Fruit fly (Drosophila melanogaster) whole organism, embryonic: ENCODE measurements around the gene pcm.

Experiments
- Atf-2 ChIP-seq: fragments of 200-800 bp; sonication (Bioruptor generic); optimal IDR thresholded peaks from 2 replicates; lab custom pipeline; 2016; ENCODE audit warnings: missing biosample characterization, missing genetic modification characterization
- CG10267 ChIP-seq: fragments of 200-800 bp; sonication (Bioruptor generic); optimal IDR thresholded peaks from 2 replicates; lab custom pipeline; 2018; ENCODE audit warnings: missing biosample characterization, mild to moderate bottlenecking, missing genetic modification characterization, moderate library complexity
- CG10321 ChIP-seq: fragments of 200-800 bp; sonication (Bioruptor generic); IDR thresholded peaks from 2 replicates; pipeline ENCODE4 v1.3.6; 2022; ENCODE audit warnings: missing biosample characterization, missing genetic modification characterization
- CG10431 ChIP-seq: fragments of 200-800 bp; sonication (Bioruptor generic); optimal IDR thresholded peaks from 3 replicates; lab custom pipeline; 2018; ENCODE audit warnings: missing biosample characterization, mild to moderate bottlenecking, missing genetic modification characterization
- CG13624 ChIP-seq: fragments of 200-800 bp; sonication (Bioruptor generic); optimal IDR thresholded peaks from 2 replicates; lab custom pipeline; 2016; ENCODE audit warnings: missing biosample characterization, missing genetic modification characterization
- CG13894 ChIP-seq: fragments of 200-800 bp; sonication (Bioruptor generic); optimal IDR thresholded peaks from 3 replicates; lab custom pipeline; 2018; ENCODE audit warnings: missing biosample characterization, mild to moderate bottlenecking, missing genetic modification characterization, moderate library complexity
- CG14710 ChIP-seq: fragments of 200-800 bp; sonication (Bioruptor generic); optimal IDR thresholded peaks from 3 replicates; lab custom pipeline; 2019; ENCODE audit warnings: missing biosample characterization, mild to moderate bottlenecking, missing genetic modification characterization, moderate library complexity
- CG15696 ChIP-seq: fragments of 200-800 bp; sonication (Bioruptor generic); optimal IDR thresholded peaks from 2 replicates; lab custom pipeline; 2019; ENCODE audit warnings: missing biosample characterization, mild to moderate bottlenecking, missing genetic modification characterization, moderate library complexity
- CG1602 ChIP-seq: fragments of 200-800 bp; sonication (Bioruptor generic); optimal IDR thresholded peaks from 3 replicates; lab custom pipeline; 2016; ENCODE audit warnings: missing biosample characterization, missing genetic modification characterization
- CG16813 ChIP-seq: fragments of 200-800 bp; sonication (Bioruptor generic); IDR thresholded peaks from 3 replicates; pipeline ENCODE4 v1.3.6; 2022; ENCODE audit warnings: missing biosample characterization, missing genetic modification characterization; ENCODE audit not compliant: partially characterized antibody
- CG2120 ChIP-seq: fragments of 200-800 bp; sonication (Bioruptor generic); optimal IDR thresholded peaks from 3 replicates; lab custom pipeline; 2016; ENCODE audit warnings: missing biosample characterization, missing genetic modification characterization
- CG4360 ChIP-seq: fragments of 200-800 bp; sonication (Bioruptor generic); IDR thresholded peaks from 2 replicates; pipeline ENCODE4 v1.3.6; 2022; ENCODE audit warnings: missing biosample characterization, missing genetic modification characterization
- CG43689 ChIP-seq: fragments of 200-800 bp; sonication (Bioruptor generic); IDR thresholded peaks from 2 replicates; pipeline ENCODE4 v1.3.6; 2022; ENCODE audit warnings: missing biosample characterization, missing genetic modification characterization
- CG4617 ChIP-seq: fragments of 200-800 bp; sonication (Bioruptor generic); optimal IDR thresholded peaks from 3 replicates; lab custom pipeline; 2016; ENCODE audit warnings: missing biosample characterization, missing genetic modification characterization, borderline replicate concordance
- CG7745 ChIP-seq: fragments of 200-800 bp; sonication (Bioruptor generic); optimal IDR thresholded peaks from 2 replicates; lab custom pipeline; 2018; ENCODE audit warnings: missing biosample characterization, mild to moderate bottlenecking, missing genetic modification characterization, moderate library complexity
- CG8388 ChIP-seq: fragments of 200-800 bp; sonication (Bioruptor generic); optimal IDR thresholded peaks from 2 replicates; lab custom pipeline; 2019; ENCODE audit warnings: missing biosample characterization, mild to moderate bottlenecking, missing genetic modification characterization, moderate library complexity
- CG9876 ChIP-seq: fragments of 200-800 bp; sonication (Bioruptor generic); optimal IDR thresholded peaks from 2 replicates; lab custom pipeline; 2016; ENCODE audit warnings: missing biosample characterization, missing genetic modification characterization
- D19B ChIP-seq: fragments of 200-800 bp; sonication (Bioruptor generic); optimal IDR thresholded peaks from 2 replicates; lab custom pipeline; 2017; ENCODE audit warnings: missing biosample characterization, mild to moderate bottlenecking, missing genetic modification characterization
- Dad ChIP-seq: fragments of 200-800 bp; sonication (Bioruptor generic); optimal IDR thresholded peaks from 3 replicates; lab custom pipeline; 2016; ENCODE audit warnings: missing biosample characterization, missing genetic modification characterization
- Dip3 ChIP-seq: fragments of 200-800 bp; sonication (Bioruptor generic); optimal IDR thresholded peaks from 3 replicates; lab custom pipeline; 2016; ENCODE audit warnings: missing biosample characterization, missing genetic modification characterization
- Ets65A ChIP-seq: fragments of 200-800 bp; sonication (Bioruptor generic); peaks from one replicate; lab custom pipeline; 2016; ENCODE audit warnings: missing biosample characterization, missing genetic modification characterization
- Fer3 ChIP-seq: fragments of 200-800 bp; sonication (Bioruptor generic); optimal IDR thresholded peaks from 2 replicates; lab custom pipeline; 2018; ENCODE audit warnings: missing biosample characterization, mild to moderate bottlenecking, missing genetic modification characterization, moderate library complexity
- Hey ChIP-seq: fragments of 200-800 bp; sonication (Bioruptor generic); optimal IDR thresholded peaks from 3 replicates; lab custom pipeline; 2018; ENCODE audit warnings: missing biosample characterization, mild to moderate bottlenecking, missing genetic modification characterization
- Hmx ChIP-seq: fragments of 200-800 bp; sonication (Bioruptor generic); optimal IDR thresholded peaks from 2 replicates; lab custom pipeline; 2016; ENCODE audit warnings: missing biosample characterization, missing genetic modification characterization
- Jarid2 ChIP-seq: fragments of 200-800 bp; sonication (Bioruptor generic); optimal IDR thresholded peaks from 3 replicates; lab custom pipeline; 2017; ENCODE audit warnings: mild to moderate bottlenecking, missing biosample characterization, missing genetic modification reagents, missing genetic modification characterization
- Mrtf ChIP-seq: fragments of 200-800 bp; sonication (Bioruptor generic); IDR thresholded peaks from 3 replicates; pipeline ENCODE4 v1.3.6; 2022; ENCODE audit warnings: missing biosample characterization, missing genetic modification characterization
- NC2β ChIP-seq: fragments of 200-800 bp; sonication (Bioruptor generic); optimal IDR thresholded peaks from 2 replicates; lab custom pipeline; 2016; ENCODE audit warnings: missing biosample characterization, missing genetic modification characterization
- NfI ChIP-seq: fragments of 200-800 bp; sonication (Bioruptor generic); optimal IDR thresholded peaks from 3 replicates; lab custom pipeline; 2018; ENCODE audit warnings: missing biosample characterization, mild to moderate bottlenecking, missing genetic modification characterization, moderate library complexity
- al ChIP-seq: fragments of 200-800 bp; sonication (Bioruptor generic); IDR thresholded peaks from 2 replicates; pipeline ENCODE4 v1.3.6; 2022; ENCODE audit warnings: missing biosample characterization, missing genetic modification characterization
- ato ChIP-seq: fragments of 200-800 bp; sonication (Bioruptor generic); IDR thresholded peaks from 2 replicates; pipeline ENCODE4 v1.3.6; 2022; ENCODE audit warnings: missing biosample characterization, missing genetic modification characterization; ENCODE audit not compliant: partially characterized antibody
- cato ChIP-seq: fragments of 200-800 bp; sonication (Bioruptor generic); optimal IDR thresholded peaks from 2 replicates; lab custom pipeline; 2016; ENCODE audit warnings: missing biosample characterization, missing genetic modification characterization, borderline replicate concordance
- corto ChIP-seq: fragments of 200-800 bp; sonication (Bioruptor generic); optimal IDR thresholded peaks from 2 replicates; lab custom pipeline; 2016; ENCODE audit warnings: missing biosample characterization, mild to moderate bottlenecking, missing genetic modification characterization, moderate library complexity
- ems ChIP-seq: fragments of 200-800 bp; sonication (Bioruptor generic); optimal IDR thresholded peaks from 3 replicates; lab custom pipeline; 2016; ENCODE audit warnings: missing biosample characterization, missing genetic modification characterization
- esg ChIP-seq: fragments of 200-800 bp; sonication (Bioruptor generic); conservative IDR thresholded peaks from 2 replicates; pipeline ENCODE4 v1.3.6; 2022; ENCODE audit warnings: missing biosample characterization, missing genetic modification characterization
- exex ChIP-seq: fragments of 200-800 bp; sonication (Bioruptor generic); optimal IDR thresholded peaks from 4 replicates; lab custom pipeline; 2018; ENCODE audit warnings: missing biosample characterization, mild to moderate bottlenecking, missing genetic modification characterization, moderate library complexity
- fd96Cb ChIP-seq: fragments of 200-800 bp; sonication (Bioruptor generic); optimal IDR thresholded peaks from 2 replicates; lab custom pipeline; 2018; ENCODE audit warnings: missing biosample characterization, mild to moderate bottlenecking, missing genetic modification characterization, moderate library complexity
- gfzf ChIP-seq: fragments of 200-800 bp; sonication (Bioruptor generic); optimal IDR thresholded peaks from 2 replicates; lab custom pipeline; 2016; ENCODE audit warnings: missing biosample characterization, mild to moderate bottlenecking, missing genetic modification characterization, moderate library complexity
- luna ChIP-seq: fragments of 200-800 bp; sonication (Bioruptor generic); optimal IDR thresholded peaks from 2 replicates; lab custom pipeline; 2016; ENCODE audit warnings: missing biosample characterization, missing genetic modification characterization
- odd ChIP-seq: fragments of 200-800 bp; sonication (Bioruptor generic); optimal IDR thresholded peaks from 2 replicates; lab custom pipeline; 2017; ENCODE audit warnings: missing biosample characterization, mild to moderate bottlenecking, missing genetic modification characterization
- pb ChIP-seq: fragments of 200-800 bp; sonication (Bioruptor generic); optimal IDR thresholded peaks from 3 replicates; lab custom pipeline; 2016; ENCODE audit warnings: missing biosample characterization, missing genetic modification characterization
- ranshi ChIP-seq: fragments of 200-800 bp; sonication (Bioruptor generic); IDR thresholded peaks from 2 replicates; pipeline ENCODE4 v1.3.6; 2022; ENCODE audit warnings: missing biosample characterization, missing genetic modification characterization
- shn ChIP-seq: fragments of 200-800 bp; sonication (Bioruptor generic); optimal IDR thresholded peaks from 3 replicates; lab custom pipeline; 2016; ENCODE audit warnings: missing biosample characterization, missing genetic modification characterization
- sim ChIP-seq: fragments of 200-800 bp; sonication (Bioruptor generic); IDR thresholded peaks from 2 replicates; pipeline ENCODE4 v1.3.6; 2022; ENCODE audit warnings: missing biosample characterization, missing genetic modification characterization
- sna ChIP-seq: fragments of 200-800 bp; sonication (Bioruptor generic); IDR thresholded peaks from 2 replicates; pipeline ENCODE4 v1.3.6; 2022; ENCODE audit warnings: missing biosample characterization, missing genetic modification characterization; ENCODE audit not compliant: partially characterized antibody
- sr ChIP-seq: fragments of 200-800 bp; sonication (Bioruptor generic); IDR thresholded peaks from 3 replicates; pipeline ENCODE4 v1.3.6; 2022; ENCODE audit warnings: missing biosample characterization, missing genetic modification characterization
- unpg ChIP-seq: fragments of 200-800 bp; sonication (Bioruptor generic); optimal IDR thresholded peaks from 3 replicates; lab custom pipeline; 2018; ENCODE audit warnings: missing biosample characterization, mild to moderate bottlenecking, missing genetic modification characterization, moderate library complexity
- vvl ChIP-seq: fragments of 200-800 bp; sonication (Bioruptor generic); IDR thresholded peaks from 2 replicates; pipeline ENCODE4 v1.3.6; 2022; ENCODE audit warnings: missing biosample characterization, missing genetic modification characterization
- wek ChIP-seq: fragments of 200-800 bp; sonication (Bioruptor generic); optimal IDR thresholded peaks from 3 replicates; lab custom pipeline; 2018; ENCODE audit warnings: missing biosample characterization, mild to moderate bottlenecking, missing genetic modification characterization, moderate library complexity

The pcm gene

DNA sequence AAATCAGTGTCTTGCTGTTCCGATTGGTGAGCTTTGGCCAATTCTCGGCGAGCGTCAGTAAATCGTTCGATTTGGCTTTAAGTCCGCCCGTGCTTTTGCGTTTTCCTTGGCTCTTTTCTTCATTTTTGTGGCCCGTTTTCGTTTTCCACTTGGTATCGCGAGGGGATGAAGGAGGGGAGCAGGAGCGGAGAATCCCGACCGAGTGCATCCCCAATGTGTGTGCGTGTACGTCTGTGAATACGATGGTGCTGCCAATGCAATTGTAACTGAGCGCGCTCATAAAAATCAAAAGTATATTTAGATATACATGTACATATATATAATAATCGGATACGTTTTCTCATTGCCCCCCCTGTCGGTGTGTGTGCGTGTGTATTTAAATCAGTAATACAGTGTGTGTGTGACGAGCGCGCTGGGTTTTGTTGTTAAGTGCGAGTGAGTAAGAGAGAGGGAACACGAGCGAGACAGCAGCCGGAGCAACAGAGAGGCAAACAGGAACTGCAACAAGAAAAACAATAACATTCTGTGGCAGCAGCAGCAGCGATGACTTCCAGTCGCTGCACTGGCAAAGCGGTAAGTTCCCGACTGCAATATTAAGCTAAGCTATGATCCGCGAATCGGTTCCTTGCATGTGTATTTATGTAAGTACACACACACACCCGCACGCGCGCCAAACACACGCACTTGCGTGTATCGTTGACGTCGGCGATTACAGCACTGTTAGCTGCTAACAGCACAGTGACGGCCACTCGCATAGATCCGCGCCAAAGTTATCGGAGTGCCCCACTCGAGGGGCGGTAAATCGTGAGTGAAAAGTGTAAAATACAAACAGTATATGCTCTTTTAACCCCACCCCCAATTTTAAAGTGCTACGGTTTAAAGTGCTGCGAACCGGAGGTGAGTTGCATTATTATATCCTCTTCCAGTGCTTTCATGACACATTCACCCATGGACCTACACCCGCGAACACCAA, 4.1 kb upstream of the pcm start (continued):
- no peak for TF ChIP-seq NC2β (GFP tag; lab: Kevin White, UChicago)
- no peak for TF ChIP-seq sna (GFP tag; lab: Robert Waterston, UW)
- TF ChIP-seq Ets65A (GFP tag; lab: Kevin White, UChicago): peak; percentile 95
- TF ChIP-seq gfzf (GFP tag; lab: Kevin White, UChicago): no peak
- no peak for TF ChIP-seq CG4617
- TF ChIP-seq NfI (GFP tag; lab: Kevin White, UChicago): peak; percentile 64
- peak; percentile 16 for TF ChIP-seq ems (GFP tag; lab: Kevin White, UChicago)
- TF ChIP-seq ranshi: peak; percentile 63; the same call in 1 of the 2 replicates
- TF ChIP-seq CG15696: peak; percentile 25
- peak; percentile 61; the same call in 1 of the 2 replicates for TF ChIP-seq al (GFP tag; lab: Robert Waterston, UW)
- no peak for TF ChIP-seq ato (GFP tag; lab: Robert Waterston, UW)
- TF ChIP-seq unpg (GFP tag; lab: Kevin White, UChicago): peak; percentile 66
- no peak for TF ChIP-seq luna
- no peak for TF ChIP-seq Jarid2
- peak; percentile 29 for TF ChIP-seq cato
- no peak for TF ChIP-seq Hey (tag; lab: Kevin White, UChicago)
- no peak for TF ChIP-seq CG16813 (GFP tag; lab: Robert Waterston, UW)
- TF ChIP-seq CG10267 (tag; lab: Kevin White, UChicago): no peak
- peak; percentile 65 for TF ChIP-seq CG10321
- TF ChIP-seq D19B (GFP tag; lab: Kevin White, UChicago): no peak
- no peak for TF ChIP-seq CG9876 (GFP tag; lab: Kevin White, UChicago)
- peak; percentile 58 for TF ChIP-seq fd96Cb (tag; lab: Kevin White, UChicago)
- no peak for TF ChIP-seq CG7745 (tag; lab: Kevin White, UChicago)
- no peak for TF ChIP-seq CG14710 (tag; lab: Kevin White, UChicago)
- TF ChIP-seq sim (GFP tag; lab: Robert Waterston, UW): no peak
- peak; percentile 19 for TF ChIP-seq CG1602 (GFP tag; lab: Kevin White, UChicago)
- peak; percentile 53 for TF ChIP-seq CG8388 (GFP tag; lab: Kevin White, UChicago)
- TF ChIP-seq sr: no peak
- peak; percentile 22 for TF ChIP-seq odd (GFP tag; lab: Kevin White, UChicago)
- TF ChIP-seq Dip3: peak; percentile 60
- peak; percentile 63 for TF ChIP-seq esg
- no peak for TF ChIP-seq CG43689 (GFP tag; lab: Robert Waterston, UW)
- no peak for TF ChIP-seq exex (tag; lab: Kevin White, UChicago)
- peak; percentile 34 for TF ChIP-seq CG13894 (tag; lab: Kevin White, UChicago)
- peak; percentile 33 for TF ChIP-seq Dad
- TF ChIP-seq Fer3 (tag; lab: Kevin White, UChicago): peak; percentile 59
- TF ChIP-seq CG2120 (GFP tag; lab: Kevin White, UChicago): peak; percentile 78
- TF ChIP-seq CG10431 (GFP tag; lab: Kevin White, UChicago): no peak
- no peak for TF ChIP-seq wek (GFP tag; lab: Kevin White, UChicago)
- no peak for TF ChIP-seq vvl (GFP tag; lab: Robert Waterston, UW)
- TF ChIP-seq Atf-2: peak; percentile 61
- no peak for TF ChIP-seq Hmx (GFP tag; lab: Kevin White, UChicago)
- peak; percentile 15 for TF ChIP-seq CG13624
- peak; percentile 59 for TF ChIP-seq shn (GFP tag; lab: Kevin White, UChicago)
- peak; percentile 59 for TF ChIP-seq Mrtf (GFP tag; lab: Robert Waterston, UW)
- TF ChIP-seq CG4360 (GFP tag; lab: Robert Waterston, UW): no peak; the same call in 1 of the 2 replicates
- no peak for TF ChIP-seq corto (GFP tag; lab: Kevin White, UChicago)
- TF ChIP-seq pb (GFP tag; lab: Kevin White, UChicago): peak; percentile 54
